Fruit fly (Drosophila melanogaster): ENCODE results near the gene Unc-76.

Unc-76 gene

DNA sequence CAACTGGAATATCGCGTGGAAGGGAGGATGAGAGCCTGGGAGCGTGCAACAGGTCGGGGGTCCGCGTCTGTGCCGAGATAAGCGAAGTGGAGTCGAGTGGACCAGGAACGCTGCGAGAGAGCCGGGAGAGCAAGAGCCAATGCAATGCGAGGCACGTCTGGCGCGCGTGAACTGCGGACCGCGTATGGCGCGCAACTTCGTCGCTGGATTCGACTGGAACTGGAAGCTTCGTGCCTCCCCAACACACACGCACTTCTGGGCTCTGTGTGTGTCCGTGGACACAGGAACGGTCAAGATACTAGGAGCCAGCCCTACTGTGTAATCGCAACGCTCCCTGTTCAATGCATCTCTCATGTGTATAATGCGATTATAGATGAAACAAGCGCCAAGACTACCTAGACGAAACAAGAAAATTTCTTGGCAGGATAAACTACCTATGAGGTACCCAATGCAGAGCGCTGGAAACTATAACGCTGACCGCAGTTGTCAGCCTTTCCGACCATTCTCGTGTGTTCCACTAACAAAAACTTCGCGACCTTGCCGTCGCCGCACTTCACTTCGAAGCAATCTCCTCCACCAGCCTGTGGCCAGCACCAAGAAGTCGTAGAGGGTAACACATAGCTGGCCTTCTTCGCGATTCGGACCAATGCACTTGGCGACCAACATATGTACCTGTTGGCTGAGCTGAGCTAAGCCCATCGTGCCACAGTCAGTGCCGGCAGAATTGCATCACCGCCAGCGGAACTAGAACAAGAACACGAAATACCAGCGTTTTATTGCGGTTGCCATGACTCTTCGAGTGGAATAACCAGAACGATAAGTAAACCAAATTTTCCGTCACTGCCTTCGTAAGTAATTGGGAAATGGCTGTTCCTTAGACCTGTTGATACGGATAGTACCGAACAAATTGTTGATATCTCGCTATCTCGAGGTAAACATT is 8.3 kb upstream of the Unc-76 start, which contains the start of gene Rtca (continued):
- TF ChIP-seq nerfin-2 (GFP tag; IDR thresholded peaks at IDR 0.05; ENCODE audit: partially characterized antibody) (no peak), cato (GFP tag; optimal IDR thresholded peaks at IDR 0.05; ENCODE audit: borderline replicate concordance) (no peak), Aef1 (GFP tag; IDR thresholded peaks at IDR 0.05) (peak; percentile 68), HLHmδ (GFP tag; optimal IDR thresholded peaks at IDR 0.05) (peak; percentile 13), onecut (GFP tag; IDR thresholded peaks at IDR 0.05) (peak; percentile 52), stwl (tag; optimal IDR thresholded peaks at IDR 0.05) (no peak), chinmo (GFP tag; IDR thresholded peaks at IDR 0.05; ENCODE audit: partially characterized antibody) (0 out of 4 replicates have a peak, but pooled peaks have one; percentile 43), HLH3B (GFP tag; IDR thresholded peaks at IDR 0.05) (peak; percentile 79), CG33213 (GFP tag; optimal IDR thresholded peaks at IDR 0.05) (no peak), CG14441 (GFP tag; IDR thresholded peaks at IDR 0.05) (peak; percentile 78), dimm (GFP tag; IDR thresholded peaks at IDR 0.05) (no peak), Sry-β (GFP tag; optimal IDR thresholded peaks at IDR 0.05) (no peak), salm (tag; optimal IDR thresholded peaks at IDR 0.05) (no peak), ranshi (GFP tag; IDR thresholded peaks at IDR 0.05) (peak; percentile 60), PHDP (tag; optimal IDR thresholded peaks at IDR 0.05) (peak; percentile 66), H2.0 (GFP tag; IDR thresholded peaks at IDR 0.05) (peak; percentile 60), pb (GFP tag; optimal IDR thresholded peaks at IDR 0.05) (peak; percentile 46), CG5245 (GFP tag; optimal IDR thresholded peaks at IDR 0.05) (peak; percentile 18), CG13123 (GFP tag; optimal IDR thresholded peaks at IDR 0.05) (peak; percentile 3), hbn (GFP tag; IDR thresholded peaks at IDR 0.05; ENCODE audit: partially characterized antibody) (no peak), ato (GFP tag; IDR thresholded peaks at IDR 0.05; ENCODE audit: partially characterized antibody) (no peak), insv (GFP tag; optimal IDR thresholded peaks at IDR 0.05) (no peak), hkb (optimal IDR thresholded peaks at IDR 0.05) (no peak), hkb (GFP tag; IDR thresholded peaks at IDR 0.05) (peak; percentile 79), ftz-f1 (GFP tag; optimal IDR thresholded peaks at IDR 0.05) (peak; percentile 69), Myb (GFP tag; optimal IDR thresholded peaks at IDR 0.05) (peak; percentile 66), org-1 (GFP tag; optimal IDR thresholded peaks at IDR 0.05) (peak; percentile 76), Hmx (GFP tag; optimal IDR thresholded peaks at IDR 0.05) (no peak), ems (GFP tag; optimal IDR thresholded peaks at IDR 0.05) (peak; percentile 57), Ets97D (GFP tag; optimal IDR thresholded peaks at IDR 0.05) (no peak), ewg (GFP tag; optimal IDR thresholded peaks at IDR 0.05) (peak; percentile 39), CG6791 (GFP tag; IDR thresholded peaks at IDR 0.05; ENCODE audit: partially characterized antibody) (no peak), dati (GFP tag; IDR thresholded peaks at IDR 0.05) (no peak), cwo (GFP tag; optimal IDR thresholded peaks at IDR 0.05) (peak; percentile 73), CG33557 (GFP tag; optimal IDR thresholded peaks at IDR 0.05) (no peak), Gug (GFP tag; IDR thresholded peaks at IDR 0.05) (peak; percentile 21; the same call in 1 of the 4 replicates), Rfx (GFP tag; IDR thresholded peaks at IDR 0.05) (peak; percentile 73), gfzf (GFP tag; optimal IDR thresholded peaks at IDR 0.05) (no peak), Xrp1 (GFP tag; IDR thresholded peaks at IDR 0.05) (peak; percentile 72), CG9727 (GFP tag; optimal IDR thresholded peaks at IDR 0.05) (peak; percentile 62), Vsx1 (GFP tag; optimal IDR thresholded peaks at IDR 0.05) (no peak), pan (optimal IDR thresholded peaks at IDR 0.05) (no peak), pan (GFP tag; optimal IDR thresholded peaks at IDR 0.05 in 1 of 2, IDR thresholded peaks at IDR 0.05 in 1 of 2) (peak in 1 of 2 experiments; percentile 80), CG18011 (GFP tag; optimal IDR thresholded peaks at IDR 0.05) (peak; percentile 21), caup (GFP tag; optimal IDR thresholded peaks at IDR 0.05; ENCODE audit: severe bottlenecking) (peak; percentile 77), CG14860 (GFP tag; IDR thresholded peaks at IDR 0.05; ENCODE audit: partially characterized antibody) (no peak), CG6765 (GFP tag; optimal IDR thresholded peaks at IDR 0.05) (peak; percentile 58), amos (GFP tag; IDR thresholded peaks at IDR 0.05; ENCODE audit: partially characterized antibody) (peak; percentile 23; the same call in 1 of the 2 replicates)
